Fruit fly (Drosophila melanogaster): ENCODE results near the gene CG11379.

CG11379 gene

dm6 chrX:1179865-1180264, at the start of gene CG11379:
TSS of gene CG11379 (plus strand) at chrX:1180165.
- no peak for TF ChIP-seq CG1620 (GFP tag; optimal IDR thresholded peaks at IDR 0.05)
- no peak for TF ChIP-seq Clk (GFP tag; optimal IDR thresholded peaks at IDR 0.05)
- no peak for TF ChIP-seq Mnt (GFP tag; optimal IDR thresholded peaks at IDR 0.05)
- TF ChIP-seq cic (GFP tag; optimal IDR thresholded peaks at IDR 0.05) = no peak
- TF ChIP-seq kay (GFP tag; ENCODE audit: borderline replicate concordance) = no peak
- TF ChIP-seq CG12768 (GFP tag; optimal IDR thresholded peaks at IDR 0.05) = no peak
- no peak for TF ChIP-seq CG14711 (tag; optimal IDR thresholded peaks at IDR 0.05)
- TF ChIP-seq pad (GFP tag; optimal IDR thresholded peaks at IDR 0.05) = no peak
- no peak for TF ChIP-seq toe (GFP tag; optimal IDR thresholded peaks at IDR 0.05)
- TF ChIP-seq CG33017 (tag; optimal IDR thresholded peaks at IDR 0.05) = no peak
- TF ChIP-seq Crg-1 (GFP tag; optimal IDR thresholded peaks at IDR 0.05) = no peak
- TF ChIP-seq CG7101 (tag; optimal IDR thresholded peaks at IDR 0.05) = no peak
- no peak for TF ChIP-seq cnc (optimal IDR thresholded peaks at IDR 0.05)
- TF ChIP-seq tj (GFP tag; optimal IDR thresholded peaks at IDR 0.05) = no peak
- no peak for TF ChIP-seq CG7045 (GFP tag; optimal IDR thresholded peaks at IDR 0.05)
- TF ChIP-seq Hr96 (GFP tag; optimal IDR thresholded peaks at IDR 0.05) = no peak
- TF ChIP-seq CG11617 (GFP tag; optimal IDR thresholded peaks at IDR 0.05) = no peak
- no peak for TF ChIP-seq bab1 (GFP tag; optimal IDR thresholded peaks at IDR 0.05)
- no peak for TF ChIP-seq CG5204 (GFP tag; optimal IDR thresholded peaks at IDR 0.05)
- TF ChIP-seq ovo (GFP tag; optimal IDR thresholded peaks at IDR 0.05) = no peak

dm6 chrX:1134053-1135005, 45.6 kb upstream of the CG11379 start, which contains the start of gene CG3655:
TSS of gene CG3655 (minus strand) at chrX:1134896.
- TF ChIP-seq Hr96 (GFP tag; optimal IDR thresholded peaks at IDR 0.05) = no peak
- peak; percentile 40 for TF ChIP-seq Mnt (GFP tag; optimal IDR thresholded peaks at IDR 0.05)
- no peak for TF ChIP-seq pad (GFP tag; optimal IDR thresholded peaks at IDR 0.05)
- no peak for TF ChIP-seq cic (GFP tag; optimal IDR thresholded peaks at IDR 0.05)
- peak; percentile 2 for TF ChIP-seq tj (GFP tag; optimal IDR thresholded peaks at IDR 0.05)
- peak; percentile 15 for TF ChIP-seq bab1 (GFP tag; optimal IDR thresholded peaks at IDR 0.05)

dm6 chrX:1135006-1135376, 45.0 kb upstream of the CG11379 start:
- TF ChIP-seq CG14711 (tag; optimal IDR thresholded peaks at IDR 0.05) (no peak), CG7045 (GFP tag; optimal IDR thresholded peaks at IDR 0.05) (no peak), CG11617 (GFP tag; optimal IDR thresholded peaks at IDR 0.05) (no peak), CG7101 (tag; optimal IDR thresholded peaks at IDR 0.05) (no peak), Clk (GFP tag; optimal IDR thresholded peaks at IDR 0.05) (no peak), Mnt (GFP tag; optimal IDR thresholded peaks at IDR 0.05) (no peak), Crg-1 (GFP tag; optimal IDR thresholded peaks at IDR 0.05) (no peak), bab1 (GFP tag; optimal IDR thresholded peaks at IDR 0.05) (no peak), pad (GFP tag; optimal IDR thresholded peaks at IDR 0.05) (no peak), tj (GFP tag; optimal IDR thresholded peaks at IDR 0.05) (no peak), CG1620 (GFP tag; optimal IDR thresholded peaks at IDR 0.05) (no peak), CG33017 (tag; optimal IDR thresholded peaks at IDR 0.05) (no peak), toe (GFP tag; optimal IDR thresholded peaks at IDR 0.05) (no peak), CG5204 (GFP tag; optimal IDR thresholded peaks at IDR 0.05) (no peak)

- TF ChIP-seq CG5204 (GFP tag; optimal IDR thresholded peaks at IDR 0.05) (no peak), tj (GFP tag; optimal IDR thresholded peaks at IDR 0.05) (no peak)
Observed at dm6 chrX:1142567-1143347, 37.2 kb upstream of the CG11379 start.

- TF ChIP-seq tj (GFP tag; optimal IDR thresholded peaks at IDR 0.05) = no peak
- TF ChIP-seq Mnt (GFP tag; optimal IDR thresholded peaks at IDR 0.05) = no peak
- TF ChIP-seq toe (GFP tag; optimal IDR thresholded peaks at IDR 0.05) = no peak
- no peak for TF ChIP-seq pad (GFP tag; optimal IDR thresholded peaks at IDR 0.05)
- TF ChIP-seq CG7101 (tag; optimal IDR thresholded peaks at IDR 0.05) = no peak
- no peak for TF ChIP-seq CG12768 (GFP tag; optimal IDR thresholded peaks at IDR 0.05)
- TF ChIP-seq CG7045 (GFP tag; optimal IDR thresholded peaks at IDR 0.05) = no peak
- TF ChIP-seq kay (GFP tag; ENCODE audit: borderline replicate concordance) = no peak
- TF ChIP-seq CG14711 (tag; optimal IDR thresholded peaks at IDR 0.05) = no peak
- no peak for TF ChIP-seq CG11617 (GFP tag; optimal IDR thresholded peaks at IDR 0.05)
- TF ChIP-seq CG5204 (GFP tag; optimal IDR thresholded peaks at IDR 0.05) = no peak
- no peak for TF ChIP-seq CG1620 (GFP tag; optimal IDR thresholded peaks at IDR 0.05)
- no peak for TF ChIP-seq ovo (GFP tag; optimal IDR thresholded peaks at IDR 0.05)
- TF ChIP-seq Crg-1 (GFP tag; optimal IDR thresholded peaks at IDR 0.05) = no peak
Observed at dm6 chrX:1145344-1145743, 34.6 kb upstream of the CG11379 start, which contains the start of gene CG14628. TSS of gene CG14628 (plus strand) at chrX:1145644.

dm6 chrX:1161913-1162439, 18.0 kb upstream of the CG11379 start, which contains the start of gene eIF4E7:
TSS of gene eIF4E7 (minus strand) at chrX:1162389.
- peak; percentile 49 for TF ChIP-seq pad (GFP tag; optimal IDR thresholded peaks at IDR 0.05)
- TF ChIP-seq Hr96 (GFP tag; optimal IDR thresholded peaks at IDR 0.05) = no peak
